Fruit fly (Drosophila melanogaster): ENCODE measurements around the gene ValRS-m.

Gene ValRS-m

DNA sequence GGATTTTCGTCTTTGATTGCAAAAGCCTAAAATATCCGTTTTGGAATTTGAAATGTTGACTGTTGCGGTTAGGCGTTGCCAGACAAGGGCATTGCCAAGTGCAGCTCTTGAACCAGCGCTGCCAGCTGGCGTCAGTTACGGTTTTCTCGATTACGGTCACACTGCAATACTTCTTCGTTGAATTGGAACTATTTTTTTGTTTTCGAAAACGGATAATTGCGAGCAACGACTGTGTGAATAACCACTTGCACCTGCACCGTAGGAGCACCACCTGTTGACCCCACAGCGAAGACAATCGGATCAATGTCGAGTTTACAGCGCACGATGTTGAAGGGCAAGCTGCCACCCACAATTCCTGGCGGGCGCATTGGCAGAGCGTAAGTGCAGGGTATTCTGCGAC lies 22.0 kb upstream of the ValRS-m start, which contains the start of gene CG5068 (continued):
- TF ChIP-seq HLH3B (GFP tag; IDR thresholded peaks at IDR 0.05) (no peak), CG14050 (GFP tag; IDR thresholded peaks at IDR 0.05) (no peak), Hr3 (GFP tag; optimal IDR thresholded peaks at IDR 0.05) (no peak), fd3F (GFP tag; optimal IDR thresholded peaks at IDR 0.05) (no peak), CG2202 (tag; optimal IDR thresholded peaks at IDR 0.05) (no peak), CG13894 (tag; optimal IDR thresholded peaks at IDR 0.05) (no peak), yki (optimal IDR thresholded peaks at IDR 0.05) (no peak), phol (tag; optimal IDR thresholded peaks at IDR 0.05) (peak; percentile 37), Dad (GFP tag; optimal IDR thresholded peaks at IDR 0.05) (no peak), CG8944 (GFP tag; optimal IDR thresholded peaks at IDR 0.05) (no peak), Ets97D (GFP tag; optimal IDR thresholded peaks at IDR 0.05) (peak; percentile 69), Lhr (GFP tag; optimal IDR thresholded peaks at IDR 0.05) (peak; percentile 21), sr (GFP tag; IDR thresholded peaks at IDR 0.05) (no peak), Hand (GFP tag; optimal IDR thresholded peaks at IDR 0.05) (no peak), ato (GFP tag; IDR thresholded peaks at IDR 0.05; ENCODE audit: partially characterized antibody) (peak; percentile 13), shn (GFP tag; optimal IDR thresholded peaks at IDR 0.05) (no peak), CG10431 (GFP tag; optimal IDR thresholded peaks at IDR 0.05) (no peak), ci (GFP tag; IDR thresholded peaks at IDR 0.05) (0 out of 3 replicates have a peak, but pooled peaks have one; percentile 18), twi (tag; optimal IDR thresholded peaks at IDR 0.05) (no peak), sens-2 (GFP tag; IDR thresholded peaks at IDR 0.05) (no peak), Sox102F (GFP tag; optimal IDR thresholded peaks at IDR 0.05) (no peak), Scr (GFP tag; IDR thresholded peaks at IDR 0.05; ENCODE audit: partially characterized antibody) (peak; percentile 38; the same call in 1 of the 2 replicates), CG15514 (GFP tag; optimal IDR thresholded peaks at IDR 0.05) (peak; percentile 60), amos (GFP tag; IDR thresholded peaks at IDR 0.05; ENCODE audit: partially characterized antibody) (peak; percentile 51; the same call in 1 of the 2 replicates), nmo (GFP tag; optimal IDR thresholded peaks at IDR 0.05) (peak; percentile 21), CG9609 (GFP tag; optimal IDR thresholded peaks at IDR 0.05) (no peak), jing (GFP tag; optimal IDR thresholded peaks at IDR 0.05) (no peak), ssp (GFP tag; IDR thresholded peaks at IDR 0.05) (no peak), Bdp1 (GFP tag; optimal IDR thresholded peaks at IDR 0.05) (peak; percentile 0), abd-A (tag; optimal IDR thresholded peaks at IDR 0.05) (no peak), pb (GFP tag; optimal IDR thresholded peaks at IDR 0.05) (no peak), CG4617 (GFP tag; optimal IDR thresholded peaks at IDR 0.05; ENCODE audit: borderline replicate concordance) (peak; percentile 86), sqz (GFP tag; optimal IDR thresholded peaks at IDR 0.05) (no peak), CG4820 (GFP tag; optimal IDR thresholded peaks at IDR 0.05) (no peak)

DNA sequence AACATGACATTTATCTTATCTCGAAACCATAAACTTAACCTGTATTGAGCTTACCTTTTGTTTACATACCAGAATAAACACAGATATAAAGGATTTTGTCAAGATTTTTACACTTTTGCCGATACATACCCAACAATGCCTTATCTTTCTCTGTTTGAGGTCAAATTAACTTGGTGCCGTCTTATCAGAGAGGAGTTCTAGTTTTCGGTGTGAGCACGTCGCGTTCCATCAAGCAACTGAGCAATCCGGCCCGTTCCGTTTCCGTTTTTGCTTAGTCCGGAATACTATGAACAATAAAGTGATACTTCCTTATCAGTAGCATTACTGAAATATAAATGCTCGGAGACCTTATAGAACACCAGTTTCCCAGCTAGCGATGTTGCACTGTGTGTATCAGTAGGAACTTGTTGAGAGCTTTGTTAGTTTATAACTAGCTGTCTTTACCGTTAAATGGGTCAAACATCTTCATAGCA lies 21.3 kb upstream of the ValRS-m start, which contains the start of gene Galk:
Gene Galk (minus strand): TSS at position 244 of the 473 bp plus-strand sequence.
- TF ChIP-seq gcm (GFP tag; optimal IDR thresholded peaks at IDR 0.05) = peak; percentile 44
- TF ChIP-seq inv (GFP tag; IDR thresholded peaks at IDR 0.05; ENCODE audit: partially characterized antibody) = no peak
- TF ChIP-seq CG4282 (GFP tag; optimal IDR thresholded peaks at IDR 0.05) = peak; percentile 72
- TF ChIP-seq CG7357 (GFP tag; IDR thresholded peaks at IDR 0.05) = no peak; the same call in 2 of the 3 replicates
- TF ChIP-seq repo (GFP tag; optimal IDR thresholded peaks at IDR 0.05) = peak; percentile 18
- TF ChIP-seq Xbp1 (GFP tag; optimal IDR thresholded peaks at IDR 0.05) = peak; percentile 61
- TF ChIP-seq Sox102F (GFP tag; optimal IDR thresholded peaks at IDR 0.05) = no peak
- TF ChIP-seq tup (GFP tag; optimal IDR thresholded peaks at IDR 0.05) = peak; percentile 39
- peak; percentile 78 for TF ChIP-seq ftz-f1 (GFP tag; optimal IDR thresholded peaks at IDR 0.05)
- TF ChIP-seq CG5245 (GFP tag; optimal IDR thresholded peaks at IDR 0.05) = no peak
- TF ChIP-seq Asciz (GFP tag; optimal IDR thresholded peaks at IDR 0.05) = peak; percentile 74
- TF ChIP-seq vfl (GFP tag; optimal IDR thresholded peaks at IDR 0.05) = peak; percentile 16
- TF ChIP-seq CG6765 (GFP tag; optimal IDR thresholded peaks at IDR 0.05) = peak; percentile 68
- TF ChIP-seq CG7745 (tag; optimal IDR thresholded peaks at IDR 0.05) = no peak
- TF ChIP-seq CG4854 (GFP tag; optimal IDR thresholded peaks at IDR 0.05) = peak; percentile 37
- peak; percentile 50 for TF ChIP-seq bcd (GFP tag; optimal IDR thresholded peaks at IDR 0.05)
- TF ChIP-seq ken (GFP tag; IDR thresholded peaks at IDR 0.05) = peak; percentile 62; the same call in 1 of the 3 replicates
- no peak for TF ChIP-seq Deaf1 (tag; optimal IDR thresholded peaks at IDR 0.05)
- peak; percentile 78 for TF ChIP-seq CG13296 (GFP tag; optimal IDR thresholded peaks at IDR 0.05)

Measured in whole organism, embryonic.